Fruit fly (Drosophila melanogaster) whole organism, pupa: ENCODE measurements around the gene Nasp.

ENCODE experiments used
- CG10348 ChIP-seq: fragments of 200-800 bp; sonication (Bioruptor generic); IDR thresholded peaks from 2 replicates; pipeline ENCODE4 v1.3.6; 2022; ENCODE audit warnings: missing biosample characterization, missing genetic modification characterization
- CG12605 ChIP-seq: fragments of 200-800 bp; sonication (Bioruptor generic); IDR thresholded peaks from 2 replicates; pipeline ENCODE4 v1.3.6; 2022; ENCODE audit warnings: missing biosample characterization, missing genetic modification characterization
- CG13204 ChIP-seq: fragments of 200-800 bp; sonication (Bioruptor generic); optimal IDR thresholded peaks from 2 replicates; lab custom pipeline; 2018; ENCODE audit warnings: missing biosample characterization, mild to moderate bottlenecking, missing genetic modification characterization, moderate library complexity
- CG14655 ChIP-seq: fragments of 200-800 bp; sonication (Bioruptor generic); optimal IDR thresholded peaks from 3 replicates; lab custom pipeline; 2017; ENCODE audit warnings: mild to moderate bottlenecking, missing biosample characterization, missing genetic modification reagents, missing genetic modification characterization
- CG15710 ChIP-seq: fragments of 200-800 bp; sonication (Bioruptor generic); optimal IDR thresholded peaks from 2 replicates; lab custom pipeline; 2018; ENCODE audit warnings: missing biosample characterization, mild to moderate bottlenecking, missing genetic modification characterization, moderate library complexity
- CG17806 ChIP-seq: fragments of 200-800 bp; sonication (Bioruptor generic); optimal IDR thresholded peaks from 2 replicates; lab custom pipeline; 2018; ENCODE audit warnings: missing biosample characterization, mild to moderate bottlenecking, missing genetic modification characterization, moderate library complexity
- CG32121 ChIP-seq: fragments of 200-800 bp; sonication (Bioruptor generic); IDR thresholded peaks from 2 replicates; pipeline ENCODE4 v1.3.6; 2022; ENCODE audit warnings: missing biosample characterization, missing genetic modification characterization
- CG34367 ChIP-seq: fragments of 200-800 bp; sonication (Bioruptor generic); optimal IDR thresholded peaks from 2 replicates; lab custom pipeline; 2018; ENCODE audit warnings: missing biosample characterization, mild to moderate bottlenecking, missing genetic modification characterization
- CG4496 ChIP-seq: fragments of 200-800 bp; sonication (Bioruptor generic); IDR thresholded peaks from 3 replicates; pipeline ENCODE4 v1.3.6; 2022; ENCODE audit warnings: missing biosample characterization, missing genetic modification characterization
- CG8301 ChIP-seq: fragments of 200-800 bp; sonication (Bioruptor generic); optimal IDR thresholded peaks from 2 replicates; lab custom pipeline; 2018; ENCODE audit warnings: missing biosample characterization, mild to moderate bottlenecking, missing genetic modification characterization
- CG9948 ChIP-seq: fragments of 200-800 bp; sonication (Bioruptor generic); optimal IDR thresholded peaks from 2 replicates; lab custom pipeline; 2018; ENCODE audit warnings: missing biosample characterization, mild to moderate bottlenecking, missing genetic modification characterization, moderate library complexity
- D1 ChIP-seq: fragments of 200-800 bp; sonication (Bioruptor generic); optimal IDR thresholded peaks from 2 replicates; lab custom pipeline; 2018; ENCODE audit warnings: missing biosample characterization, mild to moderate bottlenecking, missing genetic modification characterization, moderate library complexity
- EcR ChIP-seq: fragments of 200-800 bp; sonication (Bioruptor generic); optimal IDR thresholded peaks from 3 replicates; lab custom pipeline; 2019; ENCODE audit warnings: missing biosample characterization, missing genetic modification characterization, mild to moderate bottlenecking, moderate library complexity, missing genetic modification reagents
- Pif1A ChIP-seq: fragments of 200-800 bp; sonication (Bioruptor generic); optimal IDR thresholded peaks from 3 replicates; lab custom pipeline; 2016; ENCODE audit warnings: missing biosample characterization, missing genetic modification characterization
- Pif1B ChIP-seq: fragments of 200-800 bp; sonication (Bioruptor generic); optimal IDR thresholded peaks from 3 replicates; lab custom pipeline; 2016; ENCODE audit warnings: missing biosample characterization, missing genetic modification characterization
- Snoo ChIP-seq: fragments of 200-800 bp; sonication (Bioruptor generic); optimal IDR thresholded peaks from 3 replicates; lab custom pipeline; 2017; ENCODE audit warnings: missing biosample characterization, mild to moderate bottlenecking, missing genetic modification characterization, inconsistent platforms
- fd96Ca ChIP-seq: fragments of 200-800 bp; sonication (Bioruptor generic); IDR thresholded peaks from 3 replicates; pipeline ENCODE4 v1.3.6; 2022; ENCODE audit warnings: missing biosample characterization, missing genetic modification characterization
- gl ChIP-seq: fragments of 200-800 bp; sonication (Bioruptor generic); optimal IDR thresholded peaks from 2 replicates; lab custom pipeline; 2018; ENCODE audit warnings: missing biosample characterization, mild to moderate bottlenecking, missing genetic modification characterization
- rn ChIP-seq: fragments of 200-800 bp; sonication (Bioruptor generic); IDR thresholded peaks from 2 replicates; pipeline ENCODE4 v1.3.6; 2022; ENCODE audit warnings: missing biosample characterization, missing genetic modification characterization

Nasp gene

dm6 chr3R:8718356-8718755, 29.2 kb upstream of the Nasp start, which contains the start of gene Cks85A:
Gene Cks85A, minus strand, starts transcription at chr3R:8718456.
- no peak for TF ChIP-seq D1 (tag; lab: Kevin White, UChicago)
- no peak for TF ChIP-seq CG14655 (GFP tag; lab: Kevin White, UChicago)
- TF ChIP-seq CG17806 (tag; lab: Kevin White, UChicago), result no peak
- TF ChIP-seq Snoo (tag; lab: Kevin White, UChicago), result no peak
- no peak for TF ChIP-seq CG34367 (tag; lab: Kevin White, UChicago)
- no peak for TF ChIP-seq CG4496
- no peak for TF ChIP-seq EcR (GFP tag; lab: Kevin White, UChicago)

dm6 chr3R:8718898-8719297, 28.7 kb upstream of the Nasp start, which contains the start of gene CG11760:
Gene CG11760, plus strand, starts transcription at chr3R:8719198.
- TF ChIP-seq CG12605, result no peak
- TF ChIP-seq EcR (GFP tag; lab: Kevin White, UChicago), result no peak
- no peak for TF ChIP-seq CG8301 (tag; lab: Kevin White, UChicago)
- TF ChIP-seq CG34367 (tag; lab: Kevin White, UChicago), result no peak
- TF ChIP-seq CG4496, result 0 out of 3 replicates have a peak, but pooled peaks have one; percentile 29
- TF ChIP-seq fd96Ca (GFP tag; lab: Robert Waterston, UW), result no peak

- TF ChIP-seq CG12605 (no peak), fd96Ca (GFP tag; lab: Robert Waterston, UW) (no peak), CG34367 (tag; lab: Kevin White, UChicago) (no peak), Pif1B (GFP tag; lab: Kevin White, UChicago) (no peak), CG9948 (tag; lab: Kevin White, UChicago) (no peak), CG14655 (GFP tag; lab: Kevin White, UChicago) (no peak), CG10348 (GFP tag; lab: Robert Waterston, UW) (no peak), CG8301 (tag; lab: Kevin White, UChicago) (no peak)
These were observed 26.5 kb upstream of the Nasp start, which contains the start of gene CG8136 for dm6 chr3R:8721071-8721470. Gene CG8136, plus strand, starts transcription at chr3R:8721371.

- TF ChIP-seq gl (tag; lab: Kevin White, UChicago), result no peak
- TF ChIP-seq fd96Ca (GFP tag; lab: Robert Waterston, UW), result no peak
- no peak for TF ChIP-seq D1 (tag; lab: Kevin White, UChicago)
- TF ChIP-seq, all 21 proteins: peak for 0
These were observed 24.5 kb upstream of the Nasp start, which contains the start of gene nom for dm6 chr3R:8722962-8723548. Gene nom, plus strand, starts transcription at chr3R:8723174.

dm6 chr3R:8725179-8725578, 22.4 kb upstream of the Nasp start, which contains the start of gene ouib:
Gene ouib, plus strand, starts transcription at chr3R:8725479.
- TF ChIP-seq Pif1A (GFP tag; lab: Kevin White, UChicago) (no peak), CG14655 (GFP tag; lab: Kevin White, UChicago) (no peak), CG34367 (tag; lab: Kevin White, UChicago) (no peak), CG17806 (tag; lab: Kevin White, UChicago) (no peak)

- no peak for TF ChIP-seq Snoo (tag; lab: Kevin White, UChicago)
- no peak for TF ChIP-seq CG12605
- TF ChIP-seq rn (GFP tag; lab: Robert Waterston, UW), result no peak
- no peak for TF ChIP-seq CG32121 (GFP tag; lab: Robert Waterston, UW)
- no peak for TF ChIP-seq gl (tag; lab: Kevin White, UChicago)
- TF ChIP-seq CG34367 (tag; lab: Kevin White, UChicago), result no peak
- TF ChIP-seq CG9948 (tag; lab: Kevin White, UChicago), result no peak
- no peak for TF ChIP-seq Pif1A (GFP tag; lab: Kevin White, UChicago)
- TF ChIP-seq D1 (tag; lab: Kevin White, UChicago), result no peak
- TF ChIP-seq CG15710, result no peak
- no peak for TF ChIP-seq CG17806 (tag; lab: Kevin White, UChicago)
- no peak for TF ChIP-seq CG8301 (tag; lab: Kevin White, UChicago)
- TF ChIP-seq EcR (GFP tag; lab: Kevin White, UChicago), result no peak
- no peak for TF ChIP-seq CG4496
- no peak for TF ChIP-seq CG10348 (GFP tag; lab: Robert Waterston, UW)
These were observed 21.0 kb upstream of the Nasp start, which contains the start of gene CG8159 for dm6 chr3R:8726632-8727031. Gene CG8159, plus strand, starts transcription at chr3R:8726854.

dm6 chr3R:8729542-8729941, 18.1 kb upstream of the Nasp start, which contains the start of gene ranshi:
Gene ranshi, minus strand, starts transcription at chr3R:8729693.
- TF ChIP-seq CG15710 (no peak), Pif1A (GFP tag; lab: Kevin White, UChicago) (no peak), CG8301 (tag; lab: Kevin White, UChicago) (no peak), CG9948 (tag; lab: Kevin White, UChicago) (no peak), CG4496 (no peak), CG10348 (GFP tag; lab: Robert Waterston, UW) (no peak), CG17806 (tag; lab: Kevin White, UChicago) (no peak), D1 (tag; lab: Kevin White, UChicago) (no peak), EcR (GFP tag; lab: Kevin White, UChicago) (no peak), CG13204 (GFP tag; lab: Kevin White, UChicago) (no peak), Snoo (tag; lab: Kevin White, UChicago) (no peak)
